Fruit fly (Drosophila melanogaster) whole organism, wandering third instar larva: ENCODE results near the gene CG31259.

ENCODE experiments used
- CrebA ChIP-seq: fragments of 200-800 bp; sonication (Bioruptor generic); optimal IDR thresholded peaks from 2 replicates; lab custom pipeline; 2016; ENCODE audit warnings: missing biosample characterization, mild to moderate bottlenecking, missing genetic modification characterization, borderline replicate concordance
- pan ChIP-seq: fragments of >200 bp; optimal IDR thresholded peaks from 2 replicates; lab custom pipeline; 2017
- rgr ChIP-seq: fragments of 200-800 bp; sonication (Bioruptor generic); optimal IDR thresholded peaks from 3 replicates; lab custom pipeline; 2016; ENCODE audit warnings: missing biosample characterization, mild to moderate bottlenecking, missing genetic modification characterization
- sv ChIP-seq: fragments of 200-800 bp; sonication (Bioruptor generic); optimal IDR thresholded peaks from 3 replicates; lab custom pipeline; 2016; ENCODE audit warnings: missing biosample characterization, missing genetic modification characterization
- tai ChIP-seq: sonication (Bioruptor generic); optimal IDR thresholded peaks from 2 replicates; lab custom pipeline; 2016; ENCODE audit warnings: missing biosample characterization, missing genetic modification characterization

- TF ChIP-seq sv (GFP tag; lab: Kevin White, UChicago) (no peak), pan (lab: Kevin White, UChicago) (no peak), tai (GFP tag; lab: Kevin White, UChicago) (no peak), CrebA (GFP tag; lab: Kevin White, UChicago) (no peak), rgr (GFP tag; lab: Kevin White, UChicago) (no peak)
Measured at dm6 chr3R:8520809-8521208, 2.9 kb upstream of the CG31259 start.
